5 fruit fly cellular contexts compared by ENCODE assay signal in the genomic region with DNA sequence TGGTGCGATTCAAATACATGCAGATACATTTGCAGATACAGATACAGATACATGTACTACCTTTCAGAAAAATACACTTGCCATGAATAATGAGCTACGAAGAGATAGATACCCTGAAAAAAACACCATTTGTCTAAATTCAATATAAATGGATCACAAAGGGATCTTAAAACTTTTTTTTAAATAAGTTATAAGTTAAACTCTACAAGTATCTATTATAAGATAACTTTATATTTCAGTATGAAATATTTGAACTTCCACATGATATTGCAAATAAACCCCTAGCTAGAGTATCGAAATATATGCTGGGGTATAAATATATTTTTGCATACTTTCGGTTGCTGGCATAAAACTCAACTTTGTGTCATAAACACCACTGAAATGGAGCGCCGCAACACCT.
A peak's percentile ranks its signal among the peaks of the same experiment; 100 is the strongest.
TF ChIP-seq lines count a peak whose summit lies in the region.

No protein-coding gene starts in this region.

- peak; percentile 42 for TF ChIP-seq CTCF in whole organism, embryonic (GFP tag; optimal IDR thresholded peaks at IDR 0.05; lab: Kevin White, UChicago)

TF ChIP-seq in whole organism, adult, 20 proteins besides CTCF, POLR2A, EP300 and RAD21:
- TF ChIP-seq CG14711 (tag; optimal IDR thresholded peaks at IDR 0.05; lab: Kevin White, UChicago): peak; percentile 20
- TF ChIP-seq cic (GFP tag; optimal IDR thresholded peaks at IDR 0.05; lab: Kevin White, UChicago): no peak
- peak; percentile 48 for TF ChIP-seq bab1 (GFP tag; optimal IDR thresholded peaks at IDR 0.05; lab: Kevin White, UChicago)

TF ChIP-seq in whole organism, embryonic, 481 proteins besides CTCF, POLR2A, EP300 and RAD21 (continues in another document):
- TF ChIP-seq CG10321 (GFP tag; IDR thresholded peaks at IDR 0.05; lab: Robert Waterston, UW) (no peak), CG4820 (GFP tag; optimal IDR thresholded peaks at IDR 0.05; lab: Kevin White, UChicago) (peak; percentile 4), HLH3B (GFP tag; IDR thresholded peaks at IDR 0.05; lab: Robert Waterston, UW) (peak; percentile 47; the same call in 1 of the 2 replicates), vnd (GFP tag; IDR thresholded peaks at IDR 0.05; lab: Robert Waterston, UW; ENCODE audit: partially characterized antibody) (no peak), CG2116 (GFP tag; optimal IDR thresholded peaks at IDR 0.05; lab: Kevin White, UChicago) (no peak), CG9876 (GFP tag; optimal IDR thresholded peaks at IDR 0.05; lab: Kevin White, UChicago) (no peak), vvl (GFP tag; IDR thresholded peaks at IDR 0.05; lab: Robert Waterston, UW) (peak; percentile 57; the same call in 1 of the 2 replicates), CG31224 (GFP tag; IDR thresholded peaks at IDR 0.05; lab: Robert Waterston, UW) (peak; percentile 31; the same call in 1 of the 2 replicates), Nf-YA (GFP tag; IDR thresholded peaks at IDR 0.05; lab: Robert Waterston, UW) (no peak), CG14710 (tag; optimal IDR thresholded peaks at IDR 0.05; lab: Kevin White, UChicago) (peak; percentile 23), cato (GFP tag; optimal IDR thresholded peaks at IDR 0.05; lab: Kevin White, UChicago; ENCODE audit: borderline replicate concordance) (no peak), scrt (GFP tag; optimal IDR thresholded peaks at IDR 0.05; lab: Kevin White, UChicago) (peak; percentile 25), B-H1 (GFP tag; IDR thresholded peaks at IDR 0.05; lab: Robert Waterston, UW) (peak; percentile 12; the same call in 1 of the 3 replicates), CG17361 (GFP tag; IDR thresholded peaks at IDR 0.05; lab: Robert Waterston, UW) (peak; percentile 64), bcd (GFP tag; optimal IDR thresholded peaks at IDR 0.05; lab: Kevin White, UChicago) (peak; percentile 18), Doc3 (GFP tag; IDR thresholded peaks at IDR 0.05; lab: Robert Waterston, UW; ENCODE audit: partially characterized antibody) (no peak), chn (GFP tag; optimal IDR thresholded peaks at IDR 0.05; lab: Kevin White, UChicago) (no peak), CG18619 (GFP tag; optimal IDR thresholded peaks at IDR 0.05; lab: Kevin White, UChicago) (peak; percentile 27), NC2α (GFP tag; optimal IDR thresholded peaks at IDR 0.05; lab: Kevin White, UChicago) (no peak)

TF ChIP-seq in whole organism, prepupa, 60 proteins besides CTCF, POLR2A, EP300 and RAD21 (continues in another document):
- TF ChIP-seq Met (GFP tag; optimal IDR thresholded peaks at IDR 0.05; lab: Kevin White, UChicago) (peak; percentile 70), spab (GFP tag; optimal IDR thresholded peaks at IDR 0.05; lab: Kevin White, UChicago) (peak; percentile 36), Eip78C (GFP tag; lab: Kevin White, UChicago) (peak; percentile 94), CG11294 (GFP tag; IDR thresholded peaks at IDR 0.05; lab: Robert Waterston, UW) (peak; percentile 65), CG3032 (tag; optimal IDR thresholded peaks at IDR 0.05; lab: Kevin White, UChicago) (peak; percentile 45), CG9139 (GFP tag; optimal IDR thresholded peaks at IDR 0.05; lab: Kevin White, UChicago) (no peak), CG8119 (GFP tag; IDR thresholded peaks at IDR 0.05; lab: Robert Waterston, UW) (peak; percentile 86), CG15336 (GFP tag; IDR thresholded peaks at IDR 0.05; lab: Robert Waterston, UW) (peak; percentile 89), lz (GFP tag; optimal IDR thresholded peaks at IDR 0.05; lab: Kevin White, UChicago) (peak; percentile 51), fd59A (GFP tag; optimal IDR thresholded peaks at IDR 0.05; lab: Kevin White, UChicago) (no peak), CG8319 (GFP tag; optimal IDR thresholded peaks at IDR 0.05; lab: Kevin White, UChicago) (peak; percentile 15), CG34406 (GFP tag; optimal IDR thresholded peaks at IDR 0.05; lab: Kevin White, UChicago) (peak; percentile 69), Hr4 (GFP tag; optimal IDR thresholded peaks at IDR 0.05; lab: Kevin White, UChicago) (peak; percentile 78), acj6 (GFP tag; optimal IDR thresholded peaks at IDR 0.05; lab: Kevin White, UChicago) (peak; percentile 71), ss (GFP tag; optimal IDR thresholded peaks at IDR 0.05; lab: Kevin White, UChicago) (peak in 1 of 2 experiments; percentile 34), CG11902 (GFP tag; optimal IDR thresholded peaks at IDR 0.05; lab: Kevin White, UChicago) (peak; percentile 22), eg (GFP tag; IDR thresholded peaks at IDR 0.05; lab: Robert Waterston, UW) (peak; percentile 84), CG11762 (GFP tag; optimal IDR thresholded peaks at IDR 0.05; lab: Kevin White, UChicago; ENCODE audit: insufficient read depth) (peak; percentile 14), CG4318 (GFP tag; optimal IDR thresholded peaks at IDR 0.05; lab: Kevin White, UChicago) (peak; percentile 82), CG6163 (GFP tag; IDR thresholded peaks at IDR 0.05; lab: Robert Waterston, UW) (peak; percentile 73), dac (GFP tag; optimal IDR thresholded peaks at IDR 0.05; lab: Kevin White, UChicago) (peak; percentile 42), Eip93F (GFP tag; optimal IDR thresholded peaks at IDR 0.05; lab: Kevin White, UChicago) (no peak)

TF ChIP-seq in whole organism, pupa, 21 proteins besides CTCF, POLR2A, EP300 and RAD21:
- TF ChIP-seq rn (GFP tag; IDR thresholded peaks at IDR 0.05; lab: Robert Waterston, UW): no peak
- peak; percentile 71 for TF ChIP-seq Ets98B (GFP tag; IDR thresholded peaks at IDR 0.05; lab: Robert Waterston, UW)
- TF ChIP-seq EcR (GFP tag; optimal IDR thresholded peaks at IDR 0.05; lab: Kevin White, UChicago): no peak
- TF ChIP-seq CG34367 (tag; optimal IDR thresholded peaks at IDR 0.05; lab: Kevin White, UChicago): peak; percentile 37
- TF ChIP-seq CG8301 (tag; optimal IDR thresholded peaks at IDR 0.05; lab: Kevin White, UChicago): peak; percentile 77
- peak; percentile 64 for TF ChIP-seq CG15710 (tag; optimal IDR thresholded peaks at IDR 0.05; lab: Kevin White, UChicago)
- peak; percentile 50 for TF ChIP-seq Pif1A (GFP tag; optimal IDR thresholded peaks at IDR 0.05; lab: Kevin White, UChicago)
- 0 out of 2 replicates have a peak, but pooled peaks have one; percentile 17 for TF ChIP-seq CG10348 (GFP tag; IDR thresholded peaks at IDR 0.05; lab: Robert Waterston, UW)
- peak; percentile 76 for TF ChIP-seq CG14655 (GFP tag; optimal IDR thresholded peaks at IDR 0.05; lab: Kevin White, UChicago)
- TF ChIP-seq Snoo (tag; optimal IDR thresholded peaks at IDR 0.05; lab: Kevin White, UChicago): peak; percentile 63
- peak; percentile 69 for TF ChIP-seq D1 (tag; optimal IDR thresholded peaks at IDR 0.05; lab: Kevin White, UChicago)
- peak; percentile 54 for TF ChIP-seq Pif1B (GFP tag; optimal IDR thresholded peaks at IDR 0.05; lab: Kevin White, UChicago)
- TF ChIP-seq fd96Ca (GFP tag; IDR thresholded peaks at IDR 0.05; lab: Robert Waterston, UW): no peak
- TF ChIP-seq gl (tag; optimal IDR thresholded peaks at IDR 0.05; lab: Kevin White, UChicago): peak; percentile 2
- peak; percentile 68 for TF ChIP-seq CG8159 (tag; optimal IDR thresholded peaks at IDR 0.05; lab: Kevin White, UChicago)
- TF ChIP-seq CG13204 (GFP tag; optimal IDR thresholded peaks at IDR 0.05; lab: Kevin White, UChicago): no peak
- TF ChIP-seq CG17806 (tag; optimal IDR thresholded peaks at IDR 0.05; lab: Kevin White, UChicago): peak; percentile 64
- 0 out of 2 replicates have a peak, but pooled peaks have one; percentile 35 for TF ChIP-seq CG12605 (GFP tag; IDR thresholded peaks at IDR 0.05; lab: Robert Waterston, UW)
- TF ChIP-seq CG9948 (tag; optimal IDR thresholded peaks at IDR 0.05; lab: Kevin White, UChicago): peak; percentile 75
- peak; percentile 78 for TF ChIP-seq CG32121 (GFP tag; IDR thresholded peaks at IDR 0.05; lab: Robert Waterston, UW)
- TF ChIP-seq CG4496 (GFP tag; IDR thresholded peaks at IDR 0.05; lab: Robert Waterston, UW): peak; percentile 74

TF ChIP-seq in whole organism, wandering third instar larva, 38 proteins besides CTCF, POLR2A, EP300 and RAD21 (continues in another document):
- TF ChIP-seq Hr83 (GFP tag; optimal IDR thresholded peaks at IDR 0.05; lab: Kevin White, UChicago; ENCODE audit: poor library complexity, severe bottlenecking) (no peak), CG9705 (GFP tag; optimal IDR thresholded peaks at IDR 0.05; lab: Kevin White, UChicago) (no peak), Myc (optimal IDR thresholded peaks at IDR 0.05; lab: Kevin White, UChicago) (peak; percentile 37), OdsH (GFP tag; optimal IDR thresholded peaks at IDR 0.05; lab: Kevin White, UChicago) (peak; percentile 63), CG32264 (GFP tag; optimal IDR thresholded peaks at IDR 0.05; lab: Kevin White, UChicago) (no peak), rgr (GFP tag; optimal IDR thresholded peaks at IDR 0.05; lab: Kevin White, UChicago) (peak; percentile 74), GATAd (GFP tag; optimal IDR thresholded peaks at IDR 0.05; lab: Kevin White, UChicago) (no peak), CrebA (GFP tag; optimal IDR thresholded peaks at IDR 0.05; lab: Kevin White, UChicago; ENCODE audit: borderline replicate concordance) (no peak), Sp1 (GFP tag; optimal IDR thresholded peaks at IDR 0.05; lab: Kevin White, UChicago) (peak; percentile 51), Dfd (GFP tag; optimal IDR thresholded peaks at IDR 0.05; lab: Kevin White, UChicago) (no peak), N (GFP tag; optimal IDR thresholded peaks at IDR 0.05; lab: Kevin White, UChicago) (peak; percentile 31), sv (GFP tag; optimal IDR thresholded peaks at IDR 0.05; lab: Kevin White, UChicago) (no peak), Mio (GFP tag; optimal IDR thresholded peaks at IDR 0.05; lab: Kevin White, UChicago) (no peak), Rel (GFP tag; optimal IDR thresholded peaks at IDR 0.05; lab: Kevin White, UChicago) (no peak), Rel (tag; optimal IDR thresholded peaks at IDR 0.05; lab: Kevin White, UChicago) (no peak), HLH106 (tag; optimal IDR thresholded peaks at IDR 0.05; lab: Kevin White, UChicago) (peak; percentile 62), pan (optimal IDR thresholded peaks at IDR 0.05; lab: Kevin White, UChicago) (no peak), Dif (GFP tag; optimal IDR thresholded peaks at IDR 0.05; lab: Kevin White, UChicago; ENCODE audit: partially characterized antibody) (no peak), ey (GFP tag; optimal IDR thresholded peaks at IDR 0.05; lab: Kevin White, UChicago) (peak; percentile 36), woc (GFP tag; optimal IDR thresholded peaks at IDR 0.05; lab: Kevin White, UChicago) (peak; percentile 52), Vsx2 (GFP tag; optimal IDR thresholded peaks at IDR 0.05; lab: Kevin White, UChicago; ENCODE audit: partially characterized antibody) (no peak), psq (GFP tag; optimal IDR thresholded peaks at IDR 0.05; lab: Kevin White, UChicago) (peak; percentile 56), foxo (GFP tag; optimal IDR thresholded peaks at IDR 0.05; lab: Kevin White, UChicago) (peak in 1 of 2 experiments; percentile 71), Hnf4 (GFP tag; optimal IDR thresholded peaks at IDR 0.05; lab: Kevin White, UChicago) (peak; percentile 20), Jra (GFP tag; optimal IDR thresholded peaks at IDR 0.05; lab: Kevin White, UChicago) (no peak), usp (GFP tag; optimal IDR thresholded peaks at IDR 0.05; lab: Kevin White, UChicago) (no peak), brk (GFP tag; optimal IDR thresholded peaks at IDR 0.05; lab: Kevin White, UChicago) (peak; percentile 30)
